Worm (Caenorhabditis elegans) whole organism, early embryonic: ENCODE measurements around the gene hsp-110.
A peak's percentile ranks its signal among the peaks of the same experiment; 100 is the strongest.

Source experiments
- B0310.2 ChIP-seq: sonication (generic microtip); optimal IDR thresholded peaks from 2 replicates; lab custom pipeline; 2016; ENCODE audit warnings: mild to moderate bottlenecking, missing genetic modification characterization, missing compliant biosample characterization
- F13C5.2 ChIP-seq: sonication (generic microtip); optimal IDR thresholded peaks from 2 replicates; lab custom pipeline; 2017; ENCODE audit warnings: mild to moderate bottlenecking, missing genetic modification characterization, inconsistent platforms, missing compliant biosample characterization
- aly-1 ChIP-seq: sonication (generic microtip); optimal IDR thresholded peaks from 2 replicates; lab custom pipeline; 2016; ENCODE audit warnings: missing genetic modification characterization, missing compliant biosample characterization
- ama-1 ChIP-seq: fragments of 150-350 bp; optimal IDR thresholded peaks from 2 replicates; lab custom pipeline; 2014
- ceh-13 ChIP-seq: fragments of 200-800 bp; sonication (Bioruptor generic); optimal IDR thresholded peaks from 2 replicates; lab custom pipeline; 2018; ENCODE audit warnings: mild to moderate bottlenecking, missing genetic modification characterization, missing compliant biosample characterization
- ceh-36 ChIP-seq: sonication (generic microtip); optimal IDR thresholded peaks from 2 replicates; lab custom pipeline; 2016; ENCODE audit warnings: missing genetic modification characterization, inconsistent platforms, missing compliant biosample characterization
- ets-7 ChIP-seq: sonication (generic microtip); optimal IDR thresholded peaks from 2 replicates; lab custom pipeline; 2016; ENCODE audit warnings: missing genotype, missing genetic modification characterization, missing compliant biosample characterization
- flt-1 ChIP-seq: fragments of 200-800 bp; sonication (Bioruptor generic); IDR thresholded peaks from 2 replicates; pipeline ENCODE4 v1.3.6; 2022; ENCODE audit warnings: missing genetic modification characterization, missing compliant biosample characterization
- hmbx-1 ChIP-seq: sonication (generic microtip); optimal IDR thresholded peaks from 2 replicates; lab custom pipeline; 2016; ENCODE audit warnings: mild to moderate bottlenecking, missing genetic modification characterization, missing compliant biosample characterization
- hmg-4 ChIP-seq: fragments of 200-800 bp; sonication (Bioruptor generic); optimal IDR thresholded peaks from 2 replicates; lab custom pipeline; 2018; ENCODE audit warnings: mild to moderate bottlenecking, missing genetic modification characterization, missing compliant biosample characterization
- hnd-1 ChIP-seq: sonication (generic microtip); optimal IDR thresholded peaks from 2 replicates; lab custom pipeline; 2016; ENCODE audit warnings: missing genetic modification characterization, missing compliant biosample characterization
- pes-1 ChIP-seq: fragments of 200-800 bp; sonication (Bioruptor generic); IDR thresholded peaks from 2 replicates; pipeline ENCODE4 v1.3.6; 2022; ENCODE audit warnings: missing genetic modification reagents, missing genetic modification characterization, missing compliant biosample characterization
- scrt-1 ChIP-seq: fragments of 200-800 bp; sonication (Bioruptor generic); IDR thresholded peaks from 2 replicates; pipeline ENCODE4 v1.3.6; 2022; ENCODE audit warnings: missing genetic modification characterization, missing compliant biosample characterization
- sea-1 ChIP-seq: fragments of 200-800 bp; sonication (Bioruptor generic); conservative IDR thresholded peaks from 2 replicates; pipeline ENCODE4 v1.3.6; 2022; ENCODE audit warnings: missing genetic modification characterization, missing compliant biosample characterization
- tbx-11 ChIP-seq: fragments of 200-800 bp; sonication (Bioruptor generic); IDR thresholded peaks from 2 replicates; pipeline ENCODE4 v1.3.6; 2022; ENCODE audit warnings: missing genetic modification characterization, missing compliant biosample characterization
- tbx-37 ChIP-seq: fragments of 200-800 bp; sonication (Bioruptor generic); conservative IDR thresholded peaks from 2 replicates; pipeline ENCODE4 v1.3.6; 2022; ENCODE audit warnings: missing genetic modification reagents, missing genetic modification characterization, missing compliant biosample characterization
- tra-4 ChIP-seq: sonication (generic microtip); optimal IDR thresholded peaks from 2 replicates; lab custom pipeline; 2017; ENCODE audit warnings: missing genetic modification characterization, missing compliant biosample characterization

hsp-110 gene

ce11 chrIII:8466735-8467134 lies 20.0 kb upstream of the hsp-110 start, which contains the start of gene mig-39:
Gene mig-39, plus strand, starts transcription at chrIII:8467035.
- TF ChIP-seq ceh-13 (GFP tag; lab: Kevin White, UChicago) (no peak), hnd-1 (tag; lab: Kevin White, UChicago) (no peak)

ce11 chrIII:8461410-8461809 lies 14.7 kb upstream of the hsp-110 start:
- TF ChIP-seq B0310.2 (tag; lab: Kevin White, UChicago) (no peak), F13C5.2 (tag; lab: Kevin White, UChicago) (no peak), hnd-1 (tag; lab: Kevin White, UChicago) (no peak), ceh-36 (tag; lab: Kevin White, UChicago) (no peak), ets-7 (tag; lab: Kevin White, UChicago) (no peak), ceh-13 (GFP tag; lab: Kevin White, UChicago) (no peak), hmbx-1 (tag; lab: Kevin White, UChicago) (no peak), tra-4 (tag; lab: Kevin White, UChicago) (no peak), flt-1 (GFP tag; lab: Robert Waterston, UW) (no peak), tbx-37 (GFP tag; lab: Robert Waterston, UW) (no peak), hmg-4 (GFP tag; lab: Kevin White, UChicago) (no peak), pes-1 (no peak), ama-1 (no peak), tbx-11 (no peak), aly-1 (tag; lab: Kevin White, UChicago) (no peak), sea-1 (GFP tag; lab: Robert Waterston, UW) (no peak), scrt-1 (no peak)

ce11 chrIII:8457605-8458004 lies 10.9 kb upstream of the hsp-110 start:
- TF ChIP-seq scrt-1: no peak
- TF ChIP-seq tbx-37 (GFP tag; lab: Robert Waterston, UW): no peak
- no peak for TF ChIP-seq hnd-1 (tag; lab: Kevin White, UChicago)

ce11 chrIII:8451181-8451580 lies 4.5 kb upstream of the hsp-110 start:
- TF ChIP-seq scrt-1: no peak
- no peak for TF ChIP-seq hnd-1 (tag; lab: Kevin White, UChicago)
- TF ChIP-seq F13C5.2 (tag; lab: Kevin White, UChicago): no peak
- TF ChIP-seq ets-7 (tag; lab: Kevin White, UChicago): no peak
- TF ChIP-seq B0310.2 (tag; lab: Kevin White, UChicago): no peak
- TF ChIP-seq sea-1 (GFP tag; lab: Robert Waterston, UW): no peak
- no peak for TF ChIP-seq tbx-11
- TF ChIP-seq tra-4 (tag; lab: Kevin White, UChicago): no peak
- TF ChIP-seq hmbx-1 (tag; lab: Kevin White, UChicago): no peak
- no peak for TF ChIP-seq tbx-37 (GFP tag; lab: Robert Waterston, UW)
- no peak for TF ChIP-seq flt-1 (GFP tag; lab: Robert Waterston, UW)
- TF ChIP-seq ceh-13 (GFP tag; lab: Kevin White, UChicago): no peak
- no peak for TF ChIP-seq ama-1
- TF ChIP-seq aly-1 (tag; lab: Kevin White, UChicago): no peak
- TF ChIP-seq hmg-4 (GFP tag; lab: Kevin White, UChicago): no peak
- no peak for TF ChIP-seq pes-1
- TF ChIP-seq ceh-36 (tag; lab: Kevin White, UChicago): no peak

- TF ChIP-seq flt-1 (GFP tag; lab: Robert Waterston, UW) (no peak), ets-7 (tag; lab: Kevin White, UChicago) (no peak), B0310.2 (tag; lab: Kevin White, UChicago) (no peak), ceh-36 (tag; lab: Kevin White, UChicago) (no peak), hmbx-1 (tag; lab: Kevin White, UChicago) (no peak), sea-1 (GFP tag; lab: Robert Waterston, UW) (no peak)
These were observed 3.8 kb upstream of the hsp-110 start for ce11 chrIII:8450494-8450893.

ce11 chrIII:8449160-8449807 lies 2.6 kb upstream of the hsp-110 start, which contains the start of gene mrpl-32:
Gene mrpl-32, plus strand, starts transcription at chrIII:8449757.
- no peak for TF ChIP-seq hmbx-1 (tag; lab: Kevin White, UChicago)
- TF ChIP-seq ets-7 (tag; lab: Kevin White, UChicago): no peak
- TF ChIP-seq hnd-1 (tag; lab: Kevin White, UChicago): no peak
- no peak for TF ChIP-seq tbx-11
- TF ChIP-seq aly-1 (tag; lab: Kevin White, UChicago): no peak
- no peak for TF ChIP-seq sea-1 (GFP tag; lab: Robert Waterston, UW)
- no peak for TF ChIP-seq flt-1 (GFP tag; lab: Robert Waterston, UW)
- TF ChIP-seq scrt-1: no peak
- TF ChIP-seq pes-1: no peak
- no peak for TF ChIP-seq ama-1
- TF ChIP-seq tbx-37 (GFP tag; lab: Robert Waterston, UW): no peak
- TF ChIP-seq hmg-4 (GFP tag; lab: Kevin White, UChicago): no peak
- TF ChIP-seq tra-4 (tag; lab: Kevin White, UChicago): no peak
- no peak for TF ChIP-seq F13C5.2 (tag; lab: Kevin White, UChicago)
- no peak for TF ChIP-seq B0310.2 (tag; lab: Kevin White, UChicago)
- TF ChIP-seq ceh-13 (GFP tag; lab: Kevin White, UChicago): no peak

- TF ChIP-seq sea-1 (GFP tag; lab: Robert Waterston, UW): no peak
- no peak for TF ChIP-seq ama-1
- no peak for TF ChIP-seq tbx-11
- no peak for TF ChIP-seq aly-1 (tag; lab: Kevin White, UChicago)
- TF ChIP-seq pes-1: 0 out of 2 replicates have a peak, but pooled peaks have one; percentile 27
- TF ChIP-seq tra-4 (tag; lab: Kevin White, UChicago): no peak
- peak; percentile 84 for TF ChIP-seq F13C5.2 (tag; lab: Kevin White, UChicago)
- TF ChIP-seq flt-1 (GFP tag; lab: Robert Waterston, UW): no peak; the same call in 1 of the 2 replicates
- no peak for TF ChIP-seq B0310.2 (tag; lab: Kevin White, UChicago)
- TF ChIP-seq ceh-13 (GFP tag; lab: Kevin White, UChicago): no peak
- no peak for TF ChIP-seq hnd-1 (tag; lab: Kevin White, UChicago)
- TF ChIP-seq ceh-36 (tag; lab: Kevin White, UChicago): no peak
- TF ChIP-seq ets-7 (tag; lab: Kevin White, UChicago): no peak
- TF ChIP-seq hmbx-1 (tag; lab: Kevin White, UChicago): no peak
- TF ChIP-seq tbx-37 (GFP tag; lab: Robert Waterston, UW): no peak
- TF ChIP-seq scrt-1: no peak
- no peak for TF ChIP-seq hmg-4 (GFP tag; lab: Kevin White, UChicago)
These were observed 263 bp upstream of the hsp-110 start, which contains the start of gene rpn-3 for ce11 chrIII:8446940-8447403. Gene rpn-3, plus strand, starts transcription at chrIII:8447353.
